Worm (Caenorhabditis elegans) whole organism, early embryonic: Measurements from ENCODE around the gene lpl-1.

Source experiments
- F13C5.2 ChIP-seq: sonication (generic microtip); optimal IDR thresholded peaks from 2 replicates; lab custom pipeline; 2017; ENCODE audit warnings: mild to moderate bottlenecking, missing genetic modification characterization, inconsistent platforms, missing compliant biosample characterization
- ama-1 ChIP-seq: fragments of 150-350 bp; optimal IDR thresholded peaks from 2 replicates; lab custom pipeline; 2014
- ceh-36 ChIP-seq: sonication (generic microtip); optimal IDR thresholded peaks from 2 replicates; lab custom pipeline; 2016; ENCODE audit warnings: missing genetic modification characterization, inconsistent platforms, missing compliant biosample characterization
- flt-1 ChIP-seq: fragments of 200-800 bp; sonication (Bioruptor generic); IDR thresholded peaks from 2 replicates; pipeline ENCODE4 v1.3.6; 2022; ENCODE audit warnings: missing genetic modification characterization, missing compliant biosample characterization
- hmbx-1 ChIP-seq: sonication (generic microtip); optimal IDR thresholded peaks from 2 replicates; lab custom pipeline; 2016; ENCODE audit warnings: mild to moderate bottlenecking, missing genetic modification characterization, missing compliant biosample characterization
- hnd-1 ChIP-seq: sonication (generic microtip); optimal IDR thresholded peaks from 2 replicates; lab custom pipeline; 2016; ENCODE audit warnings: missing genetic modification characterization, missing compliant biosample characterization
- scrt-1 ChIP-seq: fragments of 200-800 bp; sonication (Bioruptor generic); IDR thresholded peaks from 2 replicates; pipeline ENCODE4 v1.3.6; 2022; ENCODE audit warnings: missing genetic modification characterization, missing compliant biosample characterization
- sea-1 ChIP-seq: fragments of 200-800 bp; sonication (Bioruptor generic); conservative IDR thresholded peaks from 2 replicates; pipeline ENCODE4 v1.3.6; 2022; ENCODE audit warnings: missing genetic modification characterization, missing compliant biosample characterization
- tbx-37 ChIP-seq: fragments of 200-800 bp; sonication (Bioruptor generic); conservative IDR thresholded peaks from 2 replicates; pipeline ENCODE4 v1.3.6; 2022; ENCODE audit warnings: missing genetic modification reagents, missing genetic modification characterization, missing compliant biosample characterization

ce11 chrIV:9096160-9096879 lies 2.5 kb upstream of the lpl-1 start, which contains the start of the genes znf-706 and cpna-3:
- TF ChIP-seq F13C5.2 (tag; lab: Kevin White, UChicago) (peak; percentile 28), ceh-36 (tag; lab: Kevin White, UChicago) (no peak), hmbx-1 (tag; lab: Kevin White, UChicago) (no peak), sea-1 (GFP tag; lab: Robert Waterston, UW) (no peak), scrt-1 (GFP tag; lab: Robert Waterston, UW) (no peak), ama-1 (no peak), flt-1 (no peak), tbx-37 (GFP tag; lab: Robert Waterston, UW) (no peak), hnd-1 (tag; lab: Kevin White, UChicago) (no peak)
